Fruit fly (Drosophila melanogaster) whole organism, embryonic: Measurements from ENCODE around the gene CG42514.
A peak's percentile ranks its signal among the peaks of the same experiment; 100 is the strongest.

Source experiments
- Antp ChIP-seq: fragments of 200-800 bp; sonication (Bioruptor generic); optimal IDR thresholded peaks from 3 replicates; lab custom pipeline; 2016; ENCODE audit warnings: missing biosample characterization, missing genetic modification characterization
- Atf6 ChIP-seq: fragments of 200-800 bp; sonication (Bioruptor generic); IDR thresholded peaks from 2 replicates; pipeline ENCODE4 v1.3.6; 2022; ENCODE audit warnings: missing biosample characterization, missing genetic modification characterization
- Bgb ChIP-seq: fragments of 200-800 bp; sonication (Bioruptor generic); IDR thresholded peaks from 2 replicates; pipeline ENCODE4 v1.3.6; 2022; ENCODE audit warnings: missing biosample characterization, missing genetic modification characterization; ENCODE audit not compliant: partially characterized antibody
- CG10366 ChIP-seq: fragments of 200-800 bp; sonication (Bioruptor generic); IDR thresholded peaks from 2 replicates; pipeline ENCODE4 v1.3.6; 2022; ENCODE audit warnings: missing biosample characterization, missing genetic modification characterization
- CG11696 ChIP-seq: fragments of 200-800 bp; sonication (Bioruptor generic); IDR thresholded peaks from 2 replicates; pipeline ENCODE4 v1.3.6; 2022; ENCODE audit warnings: missing biosample characterization, missing genetic modification characterization
- CG13775 ChIP-seq: fragments of 200-800 bp; sonication (Bioruptor generic); optimal IDR thresholded peaks from 3 replicates; lab custom pipeline; 2017; ENCODE audit warnings: missing biosample characterization, mild to moderate bottlenecking, missing genetic modification characterization
- CG17328 ChIP-seq: fragments of 200-800 bp; sonication (Bioruptor generic); IDR thresholded peaks from 2 replicates; pipeline ENCODE4 v1.3.6; 2022; ENCODE audit warnings: missing biosample characterization, missing genetic modification characterization
- CG17829 ChIP-seq: fragments of 200-800 bp; optimal IDR thresholded peaks from 2 replicates; lab custom pipeline; 2019; ENCODE audit warnings: missing biosample characterization, mild to moderate bottlenecking, missing genetic modification characterization, moderate library complexity
- CG1792 ChIP-seq: fragments of 200-800 bp; sonication (Bioruptor generic); optimal IDR thresholded peaks from 2 replicates; lab custom pipeline; 2016; ENCODE audit warnings: missing biosample characterization, missing genetic modification characterization
- CG34422 ChIP-seq: fragments of 200-800 bp; sonication (Bioruptor generic); IDR thresholded peaks from 3 replicates; pipeline ENCODE4 v1.3.6; 2022; ENCODE audit warnings: missing biosample characterization, missing genetic modification characterization
- CG3847 ChIP-seq: fragments of 200-800 bp; sonication (Bioruptor generic); IDR thresholded peaks from 2 replicates; pipeline ENCODE4 v1.3.6; 2022; ENCODE audit warnings: missing biosample characterization, missing genetic modification characterization
- CG4282 ChIP-seq: fragments of 200-800 bp; sonication (Bioruptor generic); optimal IDR thresholded peaks from 2 replicates; lab custom pipeline; 2016; ENCODE audit warnings: missing biosample characterization, missing genetic modification characterization
- CG4360 ChIP-seq: fragments of 200-800 bp; sonication (Bioruptor generic); IDR thresholded peaks from 2 replicates; pipeline ENCODE4 v1.3.6; 2022; ENCODE audit warnings: missing biosample characterization, missing genetic modification characterization
- CG4424 ChIP-seq: fragments of 200-800 bp; sonication (Bioruptor generic); optimal IDR thresholded peaks from 3 replicates; lab custom pipeline; 2016; ENCODE audit warnings: missing biosample characterization, missing genetic modification characterization
- CG6683 ChIP-seq: fragments of 200-800 bp; sonication (Bioruptor generic); optimal IDR thresholded peaks from 2 replicates; lab custom pipeline; 2017; ENCODE audit warnings: missing biosample characterization, mild to moderate bottlenecking, missing genetic modification characterization, missing genetic modification reagents
- CG6765 ChIP-seq: fragments of 200-800 bp; sonication (Bioruptor generic); optimal IDR thresholded peaks from 3 replicates; lab custom pipeline; 2017; ENCODE audit warnings: missing biosample characterization, mild to moderate bottlenecking, missing genetic modification characterization
- CG9817 ChIP-seq: fragments of 200-800 bp; sonication (Bioruptor generic); optimal IDR thresholded peaks from 2 replicates; lab custom pipeline; 2018; ENCODE audit warnings: missing biosample characterization, mild to moderate bottlenecking, missing genetic modification characterization, moderate library complexity
- Dip2 ChIP-seq: fragments of 200-800 bp; sonication (Bioruptor generic); IDR thresholded peaks from 2 replicates; pipeline ENCODE4 v1.3.6; 2022; ENCODE audit warnings: missing biosample characterization, missing genetic modification characterization
- Gsc ChIP-seq: fragments of 200-800 bp; sonication (Bioruptor generic); IDR thresholded peaks from 2 replicates; pipeline ENCODE4 v1.3.6; 2022; ENCODE audit warnings: missing biosample characterization, missing genetic modification characterization
- Hsf ChIP-seq: fragments of 200-800 bp; sonication (Bioruptor generic); optimal IDR thresholded peaks from 3 replicates; lab custom pipeline; 2016; ENCODE audit warnings: missing biosample characterization, missing genetic modification characterization
- Med ChIP-seq: fragments of 200-800 bp; sonication (Bioruptor generic); peaks from one replicate; lab custom pipeline; 2016; ENCODE audit warnings: missing biosample characterization, missing genetic modification characterization, mild to moderate bottlenecking, inconsistent platforms, moderate library complexity
- Mrtf ChIP-seq: fragments of 200-800 bp; sonication (Bioruptor generic); IDR thresholded peaks from 3 replicates; pipeline ENCODE4 v1.3.6; 2022; ENCODE audit warnings: missing biosample characterization, missing genetic modification characterization
- Oli ChIP-seq: fragments of 200-800 bp; sonication (Bioruptor generic); optimal IDR thresholded peaks from 2 replicates; lab custom pipeline; 2018; ENCODE audit warnings: missing biosample characterization, mild to moderate bottlenecking, missing genetic modification characterization, moderate library complexity
- Opbp ChIP-seq: fragments of 200-800 bp; sonication (Bioruptor generic); IDR thresholded peaks from 3 replicates; pipeline ENCODE4 v1.3.6; 2022; ENCODE audit warnings: missing biosample characterization, missing genetic modification characterization; ENCODE audit not compliant: partially characterized antibody
- Sry-δ ChIP-seq: fragments of 200-800 bp; sonication (Bioruptor generic); optimal IDR thresholded peaks from 2 replicates; lab custom pipeline; 2016; ENCODE audit warnings: missing biosample characterization, missing genetic modification characterization
- Trl ChIP-seq, 3 experiments: fragments of >200 bp in 2 of 3; fragments of 200-800 bp in 1 of 3; sonication (Bioruptor generic) in 1 of 3; optimal IDR thresholded peaks; 2 replicates in 1 of 3; 3 replicates in 2 of 3; lab custom pipeline; 2016 to 2017; ENCODE audit warnings: missing biosample characterization in 1 of 3, missing genetic modification characterization in 1 of 3
- YL-1 ChIP-seq: fragments of 200-800 bp; sonication (Bioruptor generic); optimal IDR thresholded peaks from 3 replicates; lab custom pipeline; 2017; ENCODE audit warnings: missing biosample characterization, mild to moderate bottlenecking, missing genetic modification characterization
- chinmo ChIP-seq: fragments of 200-800 bp; sonication (Bioruptor generic); IDR thresholded peaks from 4 replicates; pipeline ENCODE4 v1.3.6; 2022; ENCODE audit warnings: missing biosample characterization, missing genetic modification characterization; ENCODE audit not compliant: partially characterized antibody
- ci ChIP-seq: fragments of 200-800 bp; sonication (Bioruptor generic); IDR thresholded peaks from 3 replicates; pipeline ENCODE4 v1.3.6; 2022; ENCODE audit warnings: missing biosample characterization, missing genetic modification characterization
- croc ChIP-seq: fragments of 200-800 bp; sonication (Bioruptor generic); conservative IDR thresholded peaks from 3 replicates; pipeline ENCODE4 v1.3.6; 2022; ENCODE audit warnings: missing biosample characterization, missing genetic modification characterization
- dimm ChIP-seq: fragments of 200-800 bp; sonication (Bioruptor generic); IDR thresholded peaks from 2 replicates; pipeline ENCODE4 v1.3.6; 2022; ENCODE audit warnings: missing biosample characterization, missing genetic modification characterization
- dmrt99B ChIP-seq: fragments of 200-800 bp; sonication (Bioruptor generic); optimal IDR thresholded peaks from 2 replicates; lab custom pipeline; 2018; ENCODE audit warnings: missing biosample characterization, mild to moderate bottlenecking, missing genetic modification characterization, moderate library complexity
- en ChIP-seq: fragments of 200-800 bp; sonication (Bioruptor generic); optimal IDR thresholded peaks from 2 replicates; lab custom pipeline; 2016; ENCODE audit warnings: missing biosample characterization, missing genetic modification characterization
- eve ChIP-seq, 2 experiments: fragments of >200 bp; optimal IDR thresholded peaks; 2 replicates each; lab custom pipeline; 2017; ENCODE audit warnings: missing biosample characterization in 2 of 2, missing genetic modification characterization in 2 of 2
- gcm ChIP-seq: fragments of 200-800 bp; sonication (Bioruptor generic); optimal IDR thresholded peaks from 2 replicates; lab custom pipeline; 2019; ENCODE audit warnings: missing biosample characterization, mild to moderate bottlenecking, missing genetic modification characterization, moderate library complexity
- grau ChIP-seq: fragments of 200-800 bp; optimal IDR thresholded peaks from 3 replicates; lab custom pipeline; 2019; ENCODE audit warnings: missing biosample characterization, mild to moderate bottlenecking, missing genetic modification characterization, moderate library complexity
- her ChIP-seq: fragments of 200-800 bp; sonication (Bioruptor generic); optimal IDR thresholded peaks from 2 replicates; lab custom pipeline; 2016; ENCODE audit warnings: missing biosample characterization, missing genetic modification characterization
- psq ChIP-seq: fragments of 200-800 bp; sonication (Bioruptor generic); optimal IDR thresholded peaks from 2 replicates; lab custom pipeline; 2017; ENCODE audit warnings: missing biosample characterization, missing genetic modification characterization
- sc ChIP-seq, 3 experiments: fragments of >200 bp in 2 of 3; fragments of 200-800 bp in 1 of 3; sonication (Bioruptor generic) in 1 of 3; optimal IDR thresholded peaks; 2 replicates in 2 of 3; 3 replicates in 1 of 3; lab custom pipeline; 2017; ENCODE audit warnings: mild to moderate bottlenecking in 1 of 3, missing biosample characterization in 1 of 3, missing genetic modification characterization in 1 of 3, missing genetic modification reagents in 1 of 3
- scrt ChIP-seq: fragments of 200-800 bp; sonication (Bioruptor generic); optimal IDR thresholded peaks from 2 replicates; lab custom pipeline; 2018; ENCODE audit warnings: missing biosample characterization, mild to moderate bottlenecking, missing genetic modification characterization, moderate library complexity
- sd ChIP-seq: fragments of 200-800 bp; sonication (Bioruptor generic); optimal IDR thresholded peaks from 3 replicates; lab custom pipeline; 2018; ENCODE audit warnings: missing biosample characterization, mild to moderate bottlenecking, missing genetic modification characterization, moderate library complexity
- sisA ChIP-seq: fragments of 200-800 bp; sonication (Bioruptor generic); IDR thresholded peaks from 2 replicates; pipeline ENCODE4 v1.3.6; 2022; ENCODE audit warnings: missing biosample characterization, missing genetic modification characterization
- sqz ChIP-seq: fragments of 200-800 bp; sonication (Bioruptor generic); optimal IDR thresholded peaks from 3 replicates; lab custom pipeline; 2018; ENCODE audit warnings: missing biosample characterization, mild to moderate bottlenecking, missing genetic modification characterization
- toy ChIP-seq: fragments of 200-800 bp; sonication (Bioruptor generic); IDR thresholded peaks from 2 replicates; pipeline ENCODE4 v1.3.6; 2022; ENCODE audit warnings: missing biosample characterization, missing genetic modification characterization
- vvl ChIP-seq: fragments of 200-800 bp; sonication (Bioruptor generic); IDR thresholded peaks from 2 replicates; pipeline ENCODE4 v1.3.6; 2022; ENCODE audit warnings: missing biosample characterization, missing genetic modification characterization
- wor ChIP-seq: fragments of 200-800 bp; sonication (Bioruptor generic); IDR thresholded peaks from 2 replicates; pipeline ENCODE4 v1.3.6; 2022; ENCODE audit warnings: missing biosample characterization, missing genetic modification characterization
- z ChIP-seq: fragments of 200-800 bp; sonication (Bioruptor generic); IDR thresholded peaks from 3 replicates; pipeline ENCODE4 v1.3.6; 2022; ENCODE audit warnings: missing biosample characterization, missing genetic modification characterization

Gene CG42514

dm6 chr3L:16480408-16481193 lies 15.4 kb downstream of the CG42514 start (continued):
- TF ChIP-seq scrt (GFP tag; lab: Kevin White, UChicago) (peak; percentile 90), her (GFP tag; lab: Kevin White, UChicago) (peak; percentile 91), CG10366 (peak; percentile 97), CG4424 (GFP tag; lab: Kevin White, UChicago) (peak; percentile 99), gcm (GFP tag; lab: Kevin White, UChicago) (peak; percentile 96), Dip2 (GFP tag; lab: Robert Waterston, UW) (peak; percentile 52; the same call in 1 of the 2 replicates), croc (GFP tag; lab: Robert Waterston, UW) (peak; percentile 97), sisA (peak; percentile 98), eve (GFP tag; optimal IDR thresholded peaks at IDR 0.05; lab: Kevin White, UChicago) (peak; percentile 2 to 99), CG17328 (GFP tag; lab: Robert Waterston, UW) (peak; percentile 98), Trl (optimal IDR thresholded peaks at IDR 0.05; lab: Kevin White, UChicago) (no peak), Trl (GFP tag; optimal IDR thresholded peaks at IDR 0.05; lab: Kevin White, UChicago) (peak; percentile 96), toy (GFP tag; lab: Robert Waterston, UW) (peak; percentile 87), sc (optimal IDR thresholded peaks at IDR 0.05; lab: Kevin White, UChicago) (no peak), sc (GFP tag; optimal IDR thresholded peaks at IDR 0.05; lab: Kevin White, UChicago) (peak; percentile 98), en (GFP tag; lab: Kevin White, UChicago) (peak; percentile 95), CG6765 (peak; percentile 80), psq (peak; percentile 93), z (GFP tag; lab: Robert Waterston, UW) (peak; percentile 73; the same call in 2 of the 3 replicates)

- TF ChIP-seq CG11696 (GFP tag; lab: Robert Waterston, UW) (no peak), grau (no peak), Sry-δ (GFP tag; lab: Kevin White, UChicago) (no peak), CG3847 (GFP tag; lab: Robert Waterston, UW) (no peak), CG4360 (GFP tag; lab: Robert Waterston, UW) (0 out of 2 replicates have a peak, but pooled peaks have one; percentile 31), YL-1 (GFP tag; lab: Kevin White, UChicago) (no peak), Hsf (GFP tag; lab: Kevin White, UChicago) (no peak), CG9817 (tag; lab: Kevin White, UChicago) (no peak), sqz (GFP tag; lab: Kevin White, UChicago) (peak; percentile 56), wor (GFP tag; lab: Robert Waterston, UW) (no peak), CG1792 (GFP tag; lab: Kevin White, UChicago) (no peak), sd (tag; lab: Kevin White, UChicago) (peak; percentile 88), CG34422 (GFP tag; lab: Robert Waterston, UW) (0 out of 3 replicates have a peak, but pooled peaks have one; percentile 11), Med (GFP tag; lab: Kevin White, UChicago) (peak; percentile 14), Oli (no peak), CG4282 (GFP tag; lab: Kevin White, UChicago) (no peak), Gsc (no peak), CG6683 (GFP tag; lab: Kevin White, UChicago) (no peak), chinmo (GFP tag; lab: Robert Waterston, UW) (peak; percentile 87; the same call in 1 of the 4 replicates), eve (GFP tag; optimal IDR thresholded peaks at IDR 0.05; lab: Kevin White, UChicago) (no peak), CG13775 (no peak), CG17829 (tag; lab: Kevin White, UChicago) (no peak), Mrtf (no peak), Bgb (GFP tag; lab: Robert Waterston, UW) (no peak), ci (GFP tag; lab: Robert Waterston, UW) (no peak), dimm (GFP tag; lab: Robert Waterston, UW) (no peak), dmrt99B (tag; lab: Kevin White, UChicago) (no peak), Opbp (GFP tag; lab: Robert Waterston, UW) (no peak), Atf6 (GFP tag; lab: Robert Waterston, UW) (no peak), vvl (peak; percentile 65), Antp (GFP tag; lab: Kevin White, UChicago) (no peak)
Measured at dm6 chr3L:16478608-16479203, 17.3 kb downstream of the CG42514 start.
